Worm (Caenorhabditis elegans) whole organism, mixed stage, embryonic: ENCODE data around the gene Y17G9B.8.
A peak's percentile ranks its signal among the peaks of the same experiment; 100 is the strongest.

Source experiments
- M03D4.4 ChIP-seq: sonication (generic microtip); optimal IDR thresholded peaks from 2 replicates; lab custom pipeline; 2017; ENCODE audit warnings: mild to moderate bottlenecking, missing genetic modification characterization, missing compliant biosample characterization
- ceh-39 ChIP-seq: fragments of 150-350 bp; optimal IDR thresholded peaks from 2 replicates; lab custom pipeline; 2014; ENCODE audit warnings: missing biosample characterization, missing genetic modification characterization
- ceh-43 ChIP-seq: fragments of 200-800 bp; sonication (Bioruptor generic); optimal IDR thresholded peaks from 2 replicates; lab custom pipeline; 2018; ENCODE audit warnings: mild to moderate bottlenecking, missing genetic modification characterization, moderate library complexity, missing compliant biosample characterization
- ces-1 ChIP-seq: fragments of 150-350 bp; optimal IDR thresholded peaks from 2 replicates; lab custom pipeline; 2014; ENCODE audit warnings: missing biosample characterization, missing genetic modification reagents, missing genetic modification characterization
- cnd-1 ChIP-seq: fragments of 200-800 bp; sonication (Bioruptor generic); optimal IDR thresholded peaks from 2 replicates; lab custom pipeline; 2018; ENCODE audit warnings: mild to moderate bottlenecking, missing genetic modification characterization, missing compliant biosample characterization
- drap-1 ChIP-seq: fragments of 200-800 bp; sonication (Bioruptor generic); optimal IDR thresholded peaks from 3 replicates; lab custom pipeline; 2018; ENCODE audit warnings: mild to moderate bottlenecking, missing genetic modification characterization, missing compliant biosample characterization
- elt-1 ChIP-seq: sonication (generic microtip); optimal IDR thresholded peaks from 2 replicates; lab custom pipeline; 2017; ENCODE audit warnings: missing genetic modification characterization, mild to moderate bottlenecking, missing compliant biosample characterization, antibody characterized with exemption, moderate library complexity, borderline replicate concordance; ENCODE audit not compliant: insufficient read depth
- elt-3 ChIP-seq: fragments of 150-350 bp; optimal IDR thresholded peaks from 2 replicates; lab custom pipeline; 2014; ENCODE audit warnings: missing biosample characterization, missing genetic modification characterization
- flh-1 ChIP-seq: fragments of 200-800 bp; sonication (Bioruptor generic); optimal IDR thresholded peaks from 2 replicates; lab custom pipeline; 2018; ENCODE audit warnings: mild to moderate bottlenecking, missing genetic modification characterization, moderate library complexity, missing compliant biosample characterization
- ham-2 ChIP-seq: fragments of 200-800 bp; sonication (Bioruptor generic); optimal IDR thresholded peaks from 2 replicates; lab custom pipeline; 2018; ENCODE audit warnings: mild to moderate bottlenecking, missing genetic modification characterization, missing compliant biosample characterization
- hlh-1 ChIP-seq: fragments of 150-350 bp; optimal IDR thresholded peaks from 2 replicates; lab custom pipeline; 2014; ENCODE audit warnings: missing biosample characterization, missing genetic modification reagents, missing genetic modification characterization
- lin-13 ChIP-seq: fragments of 150-350 bp; optimal IDR thresholded peaks from 2 replicates; lab custom pipeline; 2014; ENCODE audit warnings: missing biosample characterization, missing genetic modification characterization
- lsy-2 ChIP-seq: fragments of 150-350 bp; optimal IDR thresholded peaks from 2 replicates; lab custom pipeline; 2014; ENCODE audit warnings: missing biosample characterization, missing genetic modification characterization
- mab-5 ChIP-seq: fragments of 150-350 bp; optimal IDR thresholded peaks from 2 replicates; lab custom pipeline; 2014; ENCODE audit warnings: missing biosample characterization, missing genetic modification characterization
- mep-1 ChIP-seq: fragments of 150-350 bp; optimal IDR thresholded peaks from 2 replicates; lab custom pipeline; 2017; ENCODE audit warnings: missing biosample characterization, missing genetic modification reagents, missing genetic modification characterization, inconsistent platforms
- mls-2 ChIP-seq: sonication (generic microtip); optimal IDR thresholded peaks from 2 replicates; lab custom pipeline; 2016; ENCODE audit warnings: mild to moderate bottlenecking, missing genetic modification characterization, moderate library complexity, missing compliant biosample characterization
- nhr-12 ChIP-seq: fragments of 150-350 bp; optimal IDR thresholded peaks from 2 replicates; lab custom pipeline; 2014; ENCODE audit warnings: missing biosample characterization, missing genetic modification characterization
- nhr-2 ChIP-seq: fragments of 150-350 bp; optimal IDR thresholded peaks from 2 replicates; lab custom pipeline; 2014; ENCODE audit warnings: missing biosample characterization, missing genetic modification characterization
- nhr-237 ChIP-seq: fragments of 150-350 bp; optimal IDR thresholded peaks from 2 replicates; lab custom pipeline; 2014; ENCODE audit warnings: missing biosample characterization, missing genetic modification characterization
- sem-2 ChIP-seq: fragments of 200-800 bp; sonication (Bioruptor generic); optimal IDR thresholded peaks from 2 replicates; lab custom pipeline; 2018; ENCODE audit warnings: mild to moderate bottlenecking, missing genetic modification characterization, missing compliant biosample characterization
- snpc-4 ChIP-seq: fragments of 150-350 bp; optimal IDR thresholded peaks from 2 replicates; lab custom pipeline; 2014; ENCODE audit warnings: missing biosample characterization, missing genetic modification characterization
- sptf-1 ChIP-seq: sonication (generic microtip); optimal IDR thresholded peaks from 2 replicates; lab custom pipeline; 2017; ENCODE audit warnings: mild to moderate bottlenecking, missing genetic modification characterization, moderate library complexity, missing compliant biosample characterization
- unc-120 ChIP-seq: sonication (generic microtip); optimal IDR thresholded peaks from 2 replicates; lab custom pipeline; 2017; ENCODE audit warnings: missing genetic modification characterization, missing compliant biosample characterization; ENCODE audit not compliant: poor library complexity, severe bottlenecking
- unc-62 ChIP-seq: fragments of 150-350 bp; optimal IDR thresholded peaks from 2 replicates; lab custom pipeline; 2014; ENCODE audit warnings: missing biosample characterization, missing genetic modification reagents, missing genetic modification characterization
- zip-8 ChIP-seq: fragments of 150-350 bp; optimal IDR thresholded peaks from 2 replicates; lab custom pipeline; 2014; ENCODE audit warnings: missing biosample characterization, missing genetic modification characterization
- ztf-11 ChIP-seq: fragments of 150-350 bp; optimal IDR thresholded peaks from 2 replicates; lab custom pipeline; 2014; ENCODE audit warnings: missing biosample characterization, missing genetic modification characterization

Y17G9B.8 gene

ce11 chrIV:4745422-4745821 lies 13.2 kb downstream of the Y17G9B.8 start, which contains the start of gene timm-17B.1 (continued):
- no peak for TF ChIP-seq sem-2 (GFP tag; lab: Kevin White, UChicago)
- TF ChIP-seq mep-1: peak; percentile 68
- no peak for TF ChIP-seq ceh-43 (GFP tag; lab: Kevin White, UChicago)
- no peak for TF ChIP-seq flh-1 (GFP tag; lab: Kevin White, UChicago)
- no peak for TF ChIP-seq hlh-1 (tag; lab: Kevin White, UChicago)

- TF ChIP-seq lin-13 (tag; lab: Kevin White, UChicago) (no peak), ceh-39 (tag; lab: Kevin White, UChicago) (no peak), elt-3 (tag; lab: Kevin White, UChicago) (no peak), drap-1 (GFP tag; lab: Kevin White, UChicago) (no peak), snpc-4 (tag; lab: Kevin White, UChicago) (no peak), nhr-237 (tag; lab: Kevin White, UChicago) (no peak), M03D4.4 (tag; lab: Kevin White, UChicago) (no peak), ham-2 (GFP tag; lab: Kevin White, UChicago) (no peak)
Measured at ce11 chrIV:4744167-4744566, 14.5 kb downstream of the Y17G9B.8 start, which contains the start of gene hoe-1. Gene hoe-1 (minus strand): TSS chrIV:4744267.

ce11 chrIV:4742480-4742879 lies 16.2 kb downstream of the Y17G9B.8 start:
- TF ChIP-seq ceh-43 (GFP tag; lab: Kevin White, UChicago) (no peak), nhr-237 (tag; lab: Kevin White, UChicago) (no peak), zip-8 (tag; lab: Kevin White, UChicago) (no peak), sptf-1 (tag; lab: Kevin White, UChicago) (no peak), ztf-11 (no peak), lsy-2 (tag; lab: Kevin White, UChicago) (no peak), nhr-2 (tag; lab: Kevin White, UChicago) (no peak), unc-62 (no peak), elt-1 (tag; lab: Kevin White, UChicago) (no peak), ces-1 (GFP tag; lab: Kevin White, UChicago) (no peak), mab-5 (tag; lab: Kevin White, UChicago) (no peak), nhr-12 (tag; lab: Kevin White, UChicago) (no peak), snpc-4 (tag; lab: Kevin White, UChicago) (no peak), hlh-1 (tag; lab: Kevin White, UChicago) (no peak), mls-2 (no peak)
- TF ChIP-seq, all 35 proteins: peak for 0

- TF ChIP-seq nhr-2 (tag; lab: Kevin White, UChicago) (no peak), unc-62 (no peak), elt-3 (tag; lab: Kevin White, UChicago) (no peak), ztf-11 (no peak), lin-13 (tag; lab: Kevin White, UChicago) (no peak), nhr-237 (tag; lab: Kevin White, UChicago) (no peak), mab-5 (tag; lab: Kevin White, UChicago) (no peak), sem-2 (GFP tag; lab: Kevin White, UChicago) (no peak)
Measured at ce11 chrIV:4737258-4737657, 21.4 kb downstream of the Y17G9B.8 start, which contains the start of gene fbxb-78. Gene fbxb-78 (plus strand): TSS chrIV:4737558.

- TF ChIP-seq lsy-2 (tag; lab: Kevin White, UChicago) (peak; percentile 94), ces-1 (GFP tag; lab: Kevin White, UChicago) (peak; percentile 36), nhr-237 (tag; lab: Kevin White, UChicago) (peak; percentile 51), drap-1 (GFP tag; lab: Kevin White, UChicago) (peak; percentile 53), sptf-1 (tag; lab: Kevin White, UChicago) (peak; percentile 67), cnd-1 (peak; percentile 10), ham-2 (GFP tag; lab: Kevin White, UChicago) (peak; percentile 16)
Measured at ce11 chrIV:4727935-4728334, 30.7 kb downstream of the Y17G9B.8 start.

- TF ChIP-seq cnd-1: peak; percentile 12
- peak; percentile 2 for TF ChIP-seq mep-1
- TF ChIP-seq M03D4.4 (tag; lab: Kevin White, UChicago): peak; percentile 21
- TF ChIP-seq unc-120 (tag; lab: Kevin White, UChicago): peak; percentile 5
- TF ChIP-seq ces-1 (GFP tag; lab: Kevin White, UChicago): peak; percentile 48
- TF ChIP-seq sptf-1 (tag; lab: Kevin White, UChicago): peak; percentile 44
- peak; percentile 77 for TF ChIP-seq nhr-237 (tag; lab: Kevin White, UChicago)
- peak; percentile 94 for TF ChIP-seq lsy-2 (tag; lab: Kevin White, UChicago)
Measured at ce11 chrIV:4725478-4725920, 33.1 kb downstream of the Y17G9B.8 start.
